Worm (Caenorhabditis elegans): Measurements from ENCODE around the gene wrn-1.

The wrn-1 gene

DNA sequence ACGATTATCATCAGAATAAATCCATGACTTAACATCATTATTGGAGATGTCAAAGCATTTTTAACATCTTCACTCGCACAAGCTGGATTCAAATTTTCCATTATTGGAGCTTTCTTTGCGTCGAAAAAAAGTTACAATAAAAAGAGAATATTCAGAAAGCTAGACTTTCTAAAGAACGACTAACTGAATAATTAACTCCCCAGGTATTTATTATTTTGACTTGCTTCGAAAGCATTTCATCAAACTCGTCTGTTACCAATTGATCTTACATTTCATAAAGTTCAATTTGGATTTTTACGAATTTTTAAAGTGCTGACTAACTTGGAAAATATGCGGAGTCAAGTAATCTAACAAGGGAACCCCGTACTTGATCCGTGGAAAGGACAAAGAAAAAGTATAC, 20.9 kb downstream of the wrn-1 start, which contains the start of gene sra-29:
Gene sra-29, minus strand, starts transcription at position 101 of the 400 bp plus-strand sequence.
- TF ChIP-seq lin-15B (tag; optimal IDR thresholded peaks at IDR 0.05) = no peak
- no peak for TF ChIP-seq nhr-77 (tag; optimal IDR thresholded peaks at IDR 0.05)
- TF ChIP-seq madf-9 (GFP tag; conservative IDR thresholded peaks at IDR 0.05) = no peak
- no peak for TF ChIP-seq tag-97 (GFP tag; IDR thresholded peaks at IDR 0.05)
- no peak for TF ChIP-seq daf-8 (GFP tag; IDR thresholded peaks at IDR 0.05)
- no peak for TF ChIP-seq ZK546.5 (tag; optimal IDR thresholded peaks at IDR 0.05)
- TF ChIP-seq spr-3 (GFP tag; optimal IDR thresholded peaks at IDR 0.05) = no peak
- no peak for TF ChIP-seq nhr-48 (tag; optimal IDR thresholded peaks at IDR 0.05)
- TF ChIP-seq D1046.2 (GFP tag; IDR thresholded peaks at IDR 0.05) = no peak
- TF ChIP-seq hmg-1.1 (GFP tag; IDR thresholded peaks at IDR 0.05) = no peak
- TF ChIP-seq lsy-2 (tag; optimal IDR thresholded peaks at IDR 0.05) = no peak
- no peak for TF ChIP-seq snpc-1.2 (GFP tag; IDR thresholded peaks at IDR 0.05)
- no peak for TF ChIP-seq egl-27 (tag; optimal IDR thresholded peaks at IDR 0.05)
- TF ChIP-seq F37D6.2 (tag; optimal IDR thresholded peaks at IDR 0.05) = no peak

DNA sequence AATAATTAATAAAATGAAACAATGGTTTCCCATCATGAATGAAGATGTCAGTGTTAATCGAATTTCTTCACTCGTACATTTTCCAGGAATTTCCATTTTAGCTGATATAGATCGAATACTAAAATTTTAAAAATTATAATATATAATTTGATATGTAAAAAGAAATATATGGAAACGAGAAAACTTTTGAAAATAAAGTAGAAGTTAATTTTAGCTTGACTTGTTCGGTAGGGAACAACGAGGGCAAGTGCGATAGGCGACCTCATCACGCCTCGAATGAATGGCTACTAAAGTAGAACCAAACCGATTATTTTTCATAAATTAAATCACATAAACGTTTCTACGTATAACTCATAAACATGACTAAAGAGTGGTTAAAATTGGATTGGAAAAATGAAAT, 23.6 kb downstream of the wrn-1 start, which contains the start of gene sra-31:
Gene sra-31, minus strand, starts transcription at position 101 of the 400 bp plus-strand sequence.
- TF ChIP-seq nhr-10 (tag; optimal IDR thresholded peaks at IDR 0.05) (no peak), nhr-111 (GFP tag; optimal IDR thresholded peaks at IDR 0.05) (no peak), aly-2 (tag; optimal IDR thresholded peaks at IDR 0.05) (no peak), attf-4 (tag; optimal IDR thresholded peaks at IDR 0.05) (no peak), F37D6.2 (tag; optimal IDR thresholded peaks at IDR 0.05) (no peak), F10B5.3 (tag; optimal IDR thresholded peaks at IDR 0.05) (no peak), ceh-44 (GFP tag; IDR thresholded peaks at IDR 0.05) (no peak), mxl-2 (GFP tag; conservative IDR thresholded peaks at IDR 0.05) (no peak), egl-27 (tag; optimal IDR thresholded peaks at IDR 0.05) (no peak), pha-4 (GFP tag; IDR thresholded peaks at IDR 0.05) (no peak), pha-4 (tag; optimal IDR thresholded peaks at IDR 0.05) (no peak), nhr-28 (tag; optimal IDR thresholded peaks at IDR 0.05) (no peak), ctbp-1 (GFP tag; IDR thresholded peaks at IDR 0.05) (no peak), nhr-237 (tag; optimal IDR thresholded peaks at IDR 0.05) (no peak), duxl-1 (tag; optimal IDR thresholded peaks at IDR 0.05; ENCODE audit: poor library complexity) (no peak), hlh-30 (tag; optimal IDR thresholded peaks at IDR 0.05; ENCODE audit: insufficient read depth) (no peak), mes-2 (tag; optimal IDR thresholded peaks at IDR 0.05; ENCODE audit: poor library complexity, severe bottlenecking) (no peak), lin-13 (GFP tag; optimal IDR thresholded peaks at IDR 0.05) (no peak), snpc-1.2 (GFP tag; IDR thresholded peaks at IDR 0.05) (no peak), daf-12 (tag; optimal IDR thresholded peaks at IDR 0.05) (no peak)

DNA sequence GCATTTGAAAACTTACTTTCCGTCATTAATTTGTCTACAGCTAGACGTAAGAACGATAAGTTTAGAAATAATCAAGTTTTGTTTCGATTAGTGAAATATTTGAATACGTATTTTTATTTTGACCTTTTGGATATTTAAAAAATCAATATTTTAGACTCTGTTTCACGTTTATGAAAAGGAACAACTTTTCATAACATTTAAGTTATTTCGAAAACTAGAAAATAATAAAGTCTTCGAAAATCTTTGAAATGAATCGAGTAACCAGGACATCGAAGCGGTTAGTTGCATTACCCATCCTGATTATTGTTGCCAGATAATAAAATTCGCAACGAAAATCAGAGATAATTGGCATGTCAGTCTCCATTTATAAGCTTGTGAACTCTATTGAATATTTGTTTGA, 26.5 kb downstream of the wrn-1 start, which contains the start of gene C56C10.6:
Gene C56C10.6, minus strand, starts transcription at position 101 of the 400 bp plus-strand sequence.
- no peak for TF ChIP-seq snpc-1.2 (GFP tag; IDR thresholded peaks at IDR 0.05)

- no peak for TF ChIP-seq nhr-237 (tag; optimal IDR thresholded peaks at IDR 0.05)
- TF ChIP-seq snpc-1.2 (GFP tag; IDR thresholded peaks at IDR 0.05) = no peak
- no peak for TF ChIP-seq F49E8.2 (tag; optimal IDR thresholded peaks at IDR 0.05; ENCODE audit: borderline replicate concordance)
- no peak for TF ChIP-seq lin-29 (GFP tag; IDR thresholded peaks at IDR 0.05)
- no peak for TF ChIP-seq mdl-1 (tag; optimal IDR thresholded peaks at IDR 0.05)
- TF ChIP-seq mdt-29 (GFP tag; IDR thresholded peaks at IDR 0.05) = no peak
- TF ChIP-seq T20F7.1 (GFP tag; optimal IDR thresholded peaks at IDR 0.05) = no peak
- no peak for TF ChIP-seq egl-43 (GFP tag; IDR thresholded peaks at IDR 0.05)
- no peak for TF ChIP-seq aly-2 (tag; optimal IDR thresholded peaks at IDR 0.05)
- no peak for TF ChIP-seq ceh-44 (GFP tag; IDR thresholded peaks at IDR 0.05)
- no peak for TF ChIP-seq nhr-76 (tag; optimal IDR thresholded peaks at IDR 0.05)
- no peak for TF ChIP-seq jun-1 (tag; optimal IDR thresholded peaks at IDR 0.05)
- no peak for TF ChIP-seq lin-39 (tag; optimal IDR thresholded peaks at IDR 0.05)
- TF ChIP-seq ceh-32 (tag; optimal IDR thresholded peaks at IDR 0.05; ENCODE audit: poor library complexity) = no peak
- no peak for TF ChIP-seq nhr-25 (tag; optimal IDR thresholded peaks at IDR 0.05; ENCODE audit: borderline replicate concordance, insufficient read depth)
- no peak for TF ChIP-seq zfp-3 (GFP tag; conservative IDR thresholded peaks at IDR 0.05)
- TF ChIP-seq zip-2 (tag; optimal IDR thresholded peaks at IDR 0.05) = no peak
- TF ChIP-seq ceh-82 (tag; optimal IDR thresholded peaks at IDR 0.05) = no peak
- no peak for TF ChIP-seq ama-1 (optimal IDR thresholded peaks at IDR 0.05)
- TF ChIP-seq spr-1 (tag; optimal IDR thresholded peaks at IDR 0.05) = no peak
Measured at ce11 chrII:6582758-6583157, 28.0 kb downstream of the wrn-1 start, which contains the start of gene C56C10.4. C56C10.4 (plus strand) TSS chrII:6583058.

All from whole organism, L4 larva.